Worm (Caenorhabditis elegans) whole organism, young adult: ENCODE results near the gene grp-1.
A peak's percentile ranks its signal among the peaks of the same experiment; 100 is the strongest.

Experiments used
- B0019.2 ChIP-seq: fragments of 200-800 bp; sonication (Bioruptor generic); conservative IDR thresholded peaks from 2 replicates; pipeline ENCODE4 v1.3.6; 2022; ENCODE audit warnings: missing genetic modification reagents, missing genetic modification characterization, missing compliant biosample characterization
- B0261.1 ChIP-seq: sonication (generic microtip); optimal IDR thresholded peaks from 2 replicates; lab custom pipeline; 2016; ENCODE audit warnings: mild to moderate bottlenecking, missing genetic modification characterization, moderate library complexity, missing compliant biosample characterization
- D2030.7 ChIP-seq: fragments of 200-800 bp; sonication (Bioruptor generic); IDR thresholded peaks from 2 replicates; pipeline ENCODE4 v1.3.6; 2022; ENCODE audit warnings: missing genetic modification reagents, missing genetic modification characterization, missing compliant biosample characterization
- F22D6.2 ChIP-seq: sonication (generic microtip); optimal IDR thresholded peaks from 2 replicates; lab custom pipeline; 2016; ENCODE audit warnings: mild to moderate bottlenecking, missing genetic modification characterization, missing compliant biosample characterization
- F33H1.4 ChIP-seq: fragments of 200-800 bp; sonication (Bioruptor generic); IDR thresholded peaks from 2 replicates; pipeline ENCODE4 v1.3.6; 2022; ENCODE audit warnings: missing genetic modification reagents, missing genetic modification characterization, missing compliant biosample characterization
- F57C9.4 ChIP-seq: sonication (generic microtip); optimal IDR thresholded peaks from 2 replicates; lab custom pipeline; 2017; ENCODE audit warnings: mild to moderate bottlenecking, missing genetic modification characterization, missing compliant biosample characterization
- K11D2.4 ChIP-seq: fragments of 200-800 bp; sonication (Bioruptor generic); IDR thresholded peaks from 2 replicates; pipeline ENCODE4 v1.3.6; 2022; ENCODE audit warnings: missing genetic modification reagents, missing genetic modification characterization, missing compliant biosample characterization
- K12H6.12 ChIP-seq: fragments of 200-800 bp; sonication (Bioruptor generic); optimal IDR thresholded peaks from 2 replicates; lab custom pipeline; 2018; ENCODE audit warnings: mild to moderate bottlenecking, missing genetic modification characterization, missing compliant biosample characterization
- T26A5.8 ChIP-seq: sonication (generic microtip); optimal IDR thresholded peaks from 2 replicates; lab custom pipeline; 2016; ENCODE audit warnings: missing genetic modification characterization, missing compliant biosample characterization
- Y95B8A.8 ChIP-seq: fragments of 200-800 bp; sonication (Bioruptor generic); IDR thresholded peaks from 2 replicates; pipeline ENCODE4 v1.3.6; 2022; ENCODE audit warnings: missing genetic modification reagents, missing genetic modification characterization, missing compliant biosample characterization
- akir-1 ChIP-seq: fragments of 200-800 bp; sonication (Bioruptor generic); optimal IDR thresholded peaks from 2 replicates; lab custom pipeline; 2018; ENCODE audit warnings: mild to moderate bottlenecking, missing genetic modification characterization, moderate library complexity, missing compliant biosample characterization
- ama-1 ChIP-seq, 3 experiments: fragments of 150-350 bp in 1 of 3; sonication (generic microtip) in 2 of 3; optimal IDR thresholded peaks; 2 replicates each; lab custom pipeline; 2014 to 2018; ENCODE audit warnings: missing biosample characterization in 2 of 3, missing genetic modification characterization in 2 of 3, missing genetic modification reagents in 2 of 3
- atf-7 ChIP-seq: sonication (generic microtip); optimal IDR thresholded peaks from 2 replicates; lab custom pipeline; 2017; ENCODE audit warnings: mild to moderate bottlenecking, missing genetic modification characterization, missing compliant biosample characterization
- athp-1 ChIP-seq: sonication (generic microtip); optimal IDR thresholded peaks from 2 replicates; lab custom pipeline; 2017; ENCODE audit warnings: mild to moderate bottlenecking, missing genetic modification characterization, missing compliant biosample characterization
- attf-3 ChIP-seq: fragments of 200-800 bp; sonication (Bioruptor generic); conservative IDR thresholded peaks from 2 replicates; pipeline ENCODE4 v1.3.6; 2022; ENCODE audit warnings: missing genetic modification reagents, missing genetic modification characterization, missing compliant biosample characterization
- attf-5 ChIP-seq: fragments of 200-800 bp; sonication (Bioruptor generic); optimal IDR thresholded peaks from 2 replicates; lab custom pipeline; 2018; ENCODE audit warnings: mild to moderate bottlenecking, missing genetic modification characterization, missing compliant biosample characterization
- attf-6 ChIP-seq: fragments of 200-800 bp; sonication (Bioruptor generic); IDR thresholded peaks from 2 replicates; pipeline ENCODE4 v1.3.6; 2022; ENCODE audit warnings: missing genetic modification reagents, missing genetic modification characterization, missing compliant biosample characterization
- cebp-1 ChIP-seq, 2 experiments: fragments of 200-800 bp in 1 of 2; sonication (Bioruptor generic) in 1 of 2; sonication (generic microtip) in 1 of 2; IDR thresholded peaks in 1 of 2; optimal IDR thresholded peaks in 1 of 2; 2 replicates each; pipeline versions ENCODE4 v1.3.6 to Lab custom; 2017 to 2022; ENCODE audit warnings: missing compliant biosample characterization in 2 of 2, missing genetic modification characterization in 2 of 2, mild to moderate bottlenecking in 1 of 2, missing genetic modification reagents in 1 of 2, moderate library complexity in 1 of 2
- dpff-1 ChIP-seq: sonication (generic microtip); optimal IDR thresholded peaks from 2 replicates; lab custom pipeline; 2017; ENCODE audit warnings: mild to moderate bottlenecking, missing genetic modification characterization, missing compliant biosample characterization
- efl-1 ChIP-seq: fragments of 150-350 bp; optimal IDR thresholded peaks from 2 replicates; lab custom pipeline; 2014; ENCODE audit warnings: missing biosample characterization, missing genetic modification reagents, missing genetic modification characterization
- egl-44 ChIP-seq: fragments of 200-800 bp; sonication (Bioruptor generic); IDR thresholded peaks from 2 replicates; pipeline ENCODE4 v1.3.6; 2022; ENCODE audit warnings: missing genetic modification reagents, missing genetic modification characterization, missing compliant biosample characterization
- egrh-3 ChIP-seq: fragments of 200-800 bp; sonication (Bioruptor generic); IDR thresholded peaks from 2 replicates; pipeline ENCODE4 v1.3.6; 2022; ENCODE audit warnings: missing genetic modification reagents, missing genetic modification characterization, missing compliant biosample characterization
- him-1 ChIP-seq: sonication (generic microtip); optimal IDR thresholded peaks from 2 replicates; lab custom pipeline; 2016; ENCODE audit warnings: missing genotype, missing genetic modification reagents, missing genetic modification characterization, missing compliant biosample characterization
- hmg-1.2 ChIP-seq: fragments of 200-800 bp; sonication (Bioruptor generic); IDR thresholded peaks from 2 replicates; pipeline ENCODE4 v1.3.6; 2022; ENCODE audit warnings: missing genetic modification reagents, missing genetic modification characterization, missing compliant biosample characterization
- hmg-20 ChIP-seq: fragments of 200-800 bp; sonication (Bioruptor generic); IDR thresholded peaks from 2 replicates; pipeline ENCODE4 v1.3.6; 2022; ENCODE audit warnings: missing genetic modification reagents, missing genetic modification characterization, missing compliant biosample characterization
- hsf-1 ChIP-seq: fragments of 200-800 bp; sonication (Bioruptor generic); IDR thresholded peaks from 2 replicates; pipeline ENCODE4 v1.3.6; 2022; ENCODE audit warnings: missing genetic modification reagents, missing genetic modification characterization, missing compliant biosample characterization
- let-526 ChIP-seq: fragments of 200-800 bp; sonication (Bioruptor generic); IDR thresholded peaks from 2 replicates; pipeline ENCODE4 v1.3.6; 2022; ENCODE audit warnings: missing genetic modification reagents, missing genetic modification characterization, missing compliant biosample characterization
- lin-35 ChIP-seq, 3 experiments: fragments of 150-350 bp in 2 of 3; sonication (generic microtip) in 1 of 3; optimal IDR thresholded peaks; 2 replicates each; lab custom pipeline; 2014 to 2018; ENCODE audit warnings: missing biosample characterization in 3 of 3, missing genetic modification characterization in 3 of 3, missing genetic modification reagents in 3 of 3
- lir-1 ChIP-seq: fragments of 200-800 bp; sonication (Bioruptor generic); conservative IDR thresholded peaks from 2 replicates; pipeline ENCODE4 v1.3.6; 2022; ENCODE audit warnings: missing genetic modification reagents, missing genetic modification characterization, missing compliant biosample characterization
- madf-6 ChIP-seq: fragments of 200-800 bp; sonication (Bioruptor generic); IDR thresholded peaks from 2 replicates; pipeline ENCODE4 v1.3.6; 2022; ENCODE audit warnings: missing genetic modification reagents, missing genetic modification characterization, missing compliant biosample characterization
- mel-28 ChIP-seq: sonication (generic microtip); optimal IDR thresholded peaks from 2 replicates; lab custom pipeline; 2016; ENCODE audit warnings: borderline replicate concordance, mild to moderate bottlenecking, missing genetic modification characterization, missing compliant biosample characterization
- nfyb-1 ChIP-seq: fragments of 200-800 bp; sonication (Bioruptor generic); IDR thresholded peaks from 2 replicates; pipeline ENCODE4 v1.3.6; 2022; ENCODE audit warnings: missing genetic modification reagents, missing genetic modification characterization, missing compliant biosample characterization
- nhr-120 ChIP-seq: fragments of 200-800 bp; sonication (Bioruptor generic); IDR thresholded peaks from 2 replicates; pipeline ENCODE4 v1.3.6; 2022; ENCODE audit warnings: missing genetic modification characterization, missing compliant biosample characterization
- nhr-179 ChIP-seq: sonication (generic microtip); optimal IDR thresholded peaks from 2 replicates; lab custom pipeline; 2016; ENCODE audit warnings: mild to moderate bottlenecking, missing genetic modification characterization, missing compliant biosample characterization
- nhr-80 ChIP-seq: sonication (generic microtip); optimal IDR thresholded peaks from 2 replicates; lab custom pipeline; 2016; ENCODE audit warnings: missing genetic modification characterization, missing compliant biosample characterization
- nhr-90 ChIP-seq: sonication (generic microtip); optimal IDR thresholded peaks from 2 replicates; lab custom pipeline; 2016; ENCODE audit warnings: missing genotype, mild to moderate bottlenecking, missing genetic modification characterization, missing compliant biosample characterization
- pha-4 ChIP-seq: fragments of 150-350 bp; sonication (generic microtip); optimal IDR thresholded peaks from 2 replicates; lab custom pipeline; 2014; ENCODE audit warnings: missing biosample characterization, missing genetic modification reagents, missing genetic modification characterization
- rpc-1 ChIP-seq, 2 experiments: fragments of 150-350 bp in 1 of 2; sonication (generic microtip) in 1 of 2; optimal IDR thresholded peaks; 2 replicates each; lab custom pipeline; 2014 to 2018; ENCODE audit warnings: missing biosample characterization in 1 of 2, missing genetic modification characterization in 1 of 2, missing genetic modification reagents in 1 of 2, missing genotype in 1 of 2
- sdz-38 ChIP-seq: sonication (generic microtip); optimal IDR thresholded peaks from 2 replicates; lab custom pipeline; 2016; ENCODE audit warnings: missing genotype, missing genetic modification characterization, missing compliant biosample characterization
- tbp1 ChIP-seq: fragments of 200-800 bp; sonication (Bioruptor generic); optimal IDR thresholded peaks from 2 replicates; lab custom pipeline; 2018; ENCODE audit warnings: mild to moderate bottlenecking, missing genetic modification characterization, missing compliant biosample characterization
- tbx-9 ChIP-seq: sonication (generic microtip); optimal IDR thresholded peaks from 2 replicates; lab custom pipeline; 2016; ENCODE audit warnings: borderline replicate concordance, missing genetic modification characterization, inconsistent platforms, missing compliant biosample characterization
- unc-130 ChIP-seq: sonication (generic microtip); optimal IDR thresholded peaks from 2 replicates; lab custom pipeline; 2016; ENCODE audit warnings: missing genetic modification reagents, missing genetic modification characterization, missing compliant biosample characterization
- zfh-2 ChIP-seq: fragments of 200-800 bp; sonication (Bioruptor generic); conservative IDR thresholded peaks from 2 replicates; pipeline ENCODE4 v1.3.6; 2022; ENCODE audit warnings: missing genetic modification reagents, missing genetic modification characterization, missing compliant biosample characterization
- ztf-18 ChIP-seq: sonication (generic microtip); optimal IDR thresholded peaks from 2 replicates; lab custom pipeline; 2016; ENCODE audit warnings: missing genotype, mild to moderate bottlenecking, missing genetic modification characterization, missing compliant biosample characterization
- ztf-26 ChIP-seq: sonication (generic microtip); optimal IDR thresholded peaks from 2 replicates; lab custom pipeline; 2017; ENCODE audit warnings: missing genetic modification characterization, missing compliant biosample characterization
- ztf-3 ChIP-seq: fragments of 200-800 bp; sonication (Bioruptor generic); optimal IDR thresholded peaks from 2 replicates; lab custom pipeline; 2018; ENCODE audit warnings: mild to moderate bottlenecking, missing genetic modification characterization, missing compliant biosample characterization

grp-1 gene

ce11 chrIII:8126978-8127377, 41.5 kb downstream of the grp-1 start:
- 0 out of 2 replicates have a peak, but pooled peaks have one; percentile 24 for TF ChIP-seq K11D2.4 (GFP tag; lab: Robert Waterston, UW)
- peak; percentile 68; the same call in 1 of the 2 replicates for TF ChIP-seq hmg-1.2 (GFP tag; lab: Robert Waterston, UW)
- peak; percentile 49 for TF ChIP-seq nhr-80 (tag; lab: Kevin White, UChicago)
- no peak for TF ChIP-seq pha-4 (tag; lab: Kevin White, UChicago)
- TF ChIP-seq athp-1 (tag; lab: Kevin White, UChicago): no peak
- no peak for TF ChIP-seq attf-6 (GFP tag; lab: Robert Waterston, UW)
- peak; percentile 77 for TF ChIP-seq zfh-2 (GFP tag; lab: Robert Waterston, UW)
- no peak for TF ChIP-seq madf-6 (GFP tag; lab: Robert Waterston, UW)
- peak; percentile 25 for TF ChIP-seq attf-5 (GFP tag; lab: Kevin White, UChicago)
- TF ChIP-seq cebp-1 (GFP tag; IDR thresholded peaks at IDR 0.05; lab: Robert Waterston, UW): no peak
- TF ChIP-seq cebp-1 (tag; optimal IDR thresholded peaks at IDR 0.05; lab: Kevin White, UChicago): peak; percentile 18
- peak; percentile 37 for TF ChIP-seq him-1 (tag; lab: Kevin White, UChicago)

- peak; percentile 32 for TF ChIP-seq tbp1
- TF ChIP-seq B0019.2 (GFP tag; lab: Robert Waterston, UW): no peak
- TF ChIP-seq efl-1: no peak
- TF ChIP-seq nfyb-1 (GFP tag; lab: Robert Waterston, UW): peak; percentile 50; the same call in 1 of the 2 replicates
- TF ChIP-seq hmg-20 (GFP tag; lab: Robert Waterston, UW): 0 out of 2 replicates have a peak, but pooled peaks have one; percentile 18
- no peak for TF ChIP-seq B0261.1 (tag; lab: Kevin White, UChicago)
- no peak for TF ChIP-seq F22D6.2 (tag; lab: Kevin White, UChicago)
- TF ChIP-seq lin-35 (GFP tag; optimal IDR thresholded peaks at IDR 0.05; lab: Kevin White, UChicago): no peak
- TF ChIP-seq attf-6 (GFP tag; lab: Robert Waterston, UW): peak; percentile 62; the same call in 1 of the 2 replicates
- TF ChIP-seq T26A5.8 (tag; lab: Kevin White, UChicago): no peak
- TF ChIP-seq let-526 (GFP tag; lab: Robert Waterston, UW): no peak
- TF ChIP-seq hmg-1.2 (GFP tag; lab: Robert Waterston, UW): no peak; the same call in 1 of the 2 replicates
- peak; percentile 34; the same call in 1 of the 2 replicates for TF ChIP-seq D2030.7 (GFP tag; lab: Robert Waterston, UW)
- peak; percentile 8 for TF ChIP-seq ztf-18 (tag; lab: Kevin White, UChicago)
- TF ChIP-seq akir-1 (GFP tag; lab: Kevin White, UChicago): no peak
- TF ChIP-seq egl-44: no peak
- no peak for TF ChIP-seq unc-130
- TF ChIP-seq him-1 (tag; lab: Kevin White, UChicago): peak; percentile 67
- no peak for TF ChIP-seq dpff-1 (tag; lab: Kevin White, UChicago)
- no peak for TF ChIP-seq ztf-26 (tag; lab: Kevin White, UChicago)
- TF ChIP-seq nhr-90: no peak
- TF ChIP-seq mel-28 (tag; lab: Kevin White, UChicago): no peak
- no peak for TF ChIP-seq ztf-3
- TF ChIP-seq F33H1.4 (GFP tag; lab: Robert Waterston, UW): peak; percentile 57
- no peak for TF ChIP-seq nhr-179 (tag; lab: Kevin White, UChicago)
- no peak for TF ChIP-seq egrh-3 (GFP tag; lab: Robert Waterston, UW)
- no peak for TF ChIP-seq nhr-80 (tag; lab: Kevin White, UChicago)
- no peak for TF ChIP-seq nhr-120 (GFP tag; lab: Robert Waterston, UW)
- no peak for TF ChIP-seq K12H6.12 (tag; lab: Kevin White, UChicago)
- no peak for TF ChIP-seq tbx-9 (tag; lab: Kevin White, UChicago)
- no peak for TF ChIP-seq lir-1 (GFP tag; lab: Robert Waterston, UW)
- TF ChIP-seq Y95B8A.8: no peak
- TF ChIP-seq atf-7 (tag; lab: Kevin White, UChicago): no peak
- peak; percentile 74 for TF ChIP-seq hsf-1
- no peak for TF ChIP-seq sdz-38
- no peak for TF ChIP-seq rpc-1 (optimal IDR thresholded peaks at IDR 0.05; lab: Kevin White, UChicago)
- no peak for TF ChIP-seq rpc-1 (tag; optimal IDR thresholded peaks at IDR 0.05; lab: Kevin White, UChicago)
- TF ChIP-seq athp-1 (tag; lab: Kevin White, UChicago): peak; percentile 56
- TF ChIP-seq ama-1 (optimal IDR thresholded peaks at IDR 0.05; lab: Kevin White, UChicago): no peak
- TF ChIP-seq ama-1 (GFP tag; optimal IDR thresholded peaks at IDR 0.05; lab: Kevin White, UChicago): peak in 1 of 2 experiments; percentile 35
- no peak for TF ChIP-seq F57C9.4 (tag; lab: Kevin White, UChicago)
- TF ChIP-seq attf-3 (GFP tag; lab: Robert Waterston, UW): no peak
These were observed 43.7 kb downstream of the grp-1 start for ce11 chrIII:8129195-8129594.
